Worm (Caenorhabditis elegans): ENCODE data around the gene F41C3.2.

- TF ChIP-seq dao-5 (tag; optimal IDR thresholded peaks at IDR 0.05) = no peak
- no peak for TF ChIP-seq W03F9.2 (tag; optimal IDR thresholded peaks at IDR 0.05)
- no peak for TF ChIP-seq him-1 (tag; optimal IDR thresholded peaks at IDR 0.05)
These were observed 2.7 kb upstream of the F41C3.2 start for ce11 chrII:4747063-4747462.
